Worm (Caenorhabditis elegans) whole organism, L4 larva: ENCODE measurements around the gene ent-7.

Experiments
- F44E2.7 ChIP-seq: fragments of 200-800 bp; sonication (Bioruptor generic); IDR thresholded peaks from 2 replicates; pipeline ENCODE4 v2.1.2; 2022; ENCODE audit warnings: missing genetic modification characterization, missing compliant biosample characterization
- T20F7.1 ChIP-seq: fragments of 200-800 bp; sonication (Bioruptor generic); optimal IDR thresholded peaks from 2 replicates; lab custom pipeline; 2018; ENCODE audit warnings: mild to moderate bottlenecking, missing genetic modification characterization, missing compliant biosample characterization
- ceh-32 ChIP-seq: sonication (generic microtip); optimal IDR thresholded peaks from 2 replicates; lab custom pipeline; 2016; ENCODE audit warnings: mild to moderate bottlenecking, missing genetic modification characterization, missing compliant biosample characterization; ENCODE audit not compliant: poor library complexity
- ceh-44 ChIP-seq: fragments of 200-800 bp; sonication (Bioruptor generic); IDR thresholded peaks from 2 replicates; pipeline ENCODE4 v1.3.6; 2022; ENCODE audit warnings: missing genetic modification reagents, missing genetic modification characterization, missing compliant biosample characterization
- ceh-62 ChIP-seq: sonication (generic microtip); optimal IDR thresholded peaks from 2 replicates; lab custom pipeline; 2017; ENCODE audit warnings: missing biosample characterization, missing genetic modification characterization
- ctbp-1 ChIP-seq: fragments of 200-800 bp; sonication (Bioruptor generic); IDR thresholded peaks from 2 replicates; pipeline ENCODE4 v1.3.6; 2022; ENCODE audit warnings: missing genetic modification reagents, missing genetic modification characterization, missing compliant biosample characterization
- daf-12 ChIP-seq: fragments of 150-350 bp; optimal IDR thresholded peaks from 2 replicates; lab custom pipeline; 2014; ENCODE audit warnings: missing biosample characterization, missing genetic modification reagents, missing genetic modification characterization
- daf-19 ChIP-seq: fragments of 200-800 bp; sonication (Bioruptor generic); conservative IDR thresholded peaks from 2 replicates; pipeline ENCODE4 v1.3.6; 2022; ENCODE audit warnings: missing genetic modification characterization, missing compliant biosample characterization
- daf-8 ChIP-seq: fragments of 200-800 bp; sonication (Bioruptor generic); IDR thresholded peaks from 2 replicates; pipeline ENCODE4 v1.3.6; 2022; ENCODE audit warnings: missing genetic modification characterization, missing compliant biosample characterization
- dmd-9 ChIP-seq: fragments of 200-800 bp; sonication (Bioruptor generic); IDR thresholded peaks from 2 replicates; pipeline ENCODE4 v1.3.6; 2022; ENCODE audit warnings: missing genetic modification reagents, missing genetic modification characterization, missing compliant biosample characterization
- dpl-1 ChIP-seq: fragments of 150-350 bp; optimal IDR thresholded peaks from 2 replicates; lab custom pipeline; 2014; ENCODE audit warnings: missing biosample characterization, missing genetic modification reagents, missing genetic modification characterization
- duxl-1 ChIP-seq: sonication (generic microtip); optimal IDR thresholded peaks from 2 replicates; lab custom pipeline; 2016; ENCODE audit warnings: mild to moderate bottlenecking, missing genetic modification characterization, moderate library complexity, missing compliant biosample characterization; ENCODE audit not compliant: poor library complexity
- egl-43 ChIP-seq: fragments of 200-800 bp; sonication (Bioruptor generic); IDR thresholded peaks from 2 replicates; pipeline ENCODE4 v1.3.6; 2022; ENCODE audit warnings: missing genetic modification reagents, missing genetic modification characterization, missing compliant biosample characterization
- gei-8 ChIP-seq: fragments of 200-800 bp; sonication (Bioruptor generic); optimal IDR thresholded peaks from 2 replicates; lab custom pipeline; 2018; ENCODE audit warnings: mild to moderate bottlenecking, missing genetic modification characterization, missing compliant biosample characterization
- hif-1 ChIP-seq, 2 experiments: sonication (generic microtip); optimal IDR thresholded peaks; 2 replicates each; lab custom pipeline; 2016 to 2017; ENCODE audit warnings: missing compliant biosample characterization in 2 of 2, missing genetic modification characterization in 2 of 2, missing genetic modification reagents in 2 of 2, missing genotype in 2 of 2, mild to moderate bottlenecking in 1 of 2
- lin-15B ChIP-seq: fragments of 150-350 bp; sonication (generic microtip); optimal IDR thresholded peaks from 3 replicates; lab custom pipeline; 2014; ENCODE audit warnings: missing biosample characterization, missing genetic modification characterization
- lin-38 ChIP-seq: fragments of 200-800 bp; sonication (Bioruptor generic); IDR thresholded peaks from 2 replicates; pipeline ENCODE4 v1.3.6; 2022; ENCODE audit warnings: missing genetic modification reagents, missing genetic modification characterization, missing compliant biosample characterization
- lin-39 ChIP-seq: fragments of 150-350 bp; optimal IDR thresholded peaks from 2 replicates; lab custom pipeline; 2014; ENCODE audit warnings: missing biosample characterization, missing genetic modification reagents, missing genetic modification characterization
- lir-3 ChIP-seq: sonication (generic microtip); optimal IDR thresholded peaks from 2 replicates; lab custom pipeline; 2016; ENCODE audit warnings: mild to moderate bottlenecking, missing genetic modification characterization, missing compliant biosample characterization
- mdl-1 ChIP-seq, 2 experiments: fragments of 150-350 bp in 1 of 2; sonication (generic microtip) in 1 of 2; optimal IDR thresholded peaks; 2 replicates each; lab custom pipeline; 2014 to 2017; ENCODE audit warnings: missing biosample characterization in 2 of 2, missing genetic modification characterization in 2 of 2
- mdt-29 ChIP-seq: fragments of 200-800 bp; sonication (Bioruptor generic); IDR thresholded peaks from 2 replicates; pipeline ENCODE4 v1.3.6; 2022; ENCODE audit warnings: missing genetic modification reagents, missing genetic modification characterization, missing compliant biosample characterization
- mes-2 ChIP-seq: sonication (generic microtip); optimal IDR thresholded peaks from 2 replicates; lab custom pipeline; 2016; ENCODE audit warnings: missing genotype, mild to moderate bottlenecking, missing genetic modification characterization, missing compliant biosample characterization; ENCODE audit not compliant: poor library complexity, severe bottlenecking
- mxl-3 ChIP-seq: fragments of 200-800 bp; sonication (Bioruptor generic); optimal IDR thresholded peaks from 2 replicates; lab custom pipeline; 2018; ENCODE audit warnings: mild to moderate bottlenecking, missing genetic modification characterization, missing compliant biosample characterization
- nhr-11 ChIP-seq: fragments of 150-350 bp; optimal IDR thresholded peaks from 2 replicates; lab custom pipeline; 2014; ENCODE audit warnings: missing biosample characterization, missing genetic modification characterization
- nhr-111 ChIP-seq: fragments of 200-800 bp; sonication (Bioruptor generic); optimal IDR thresholded peaks from 2 replicates; lab custom pipeline; 2018; ENCODE audit warnings: mild to moderate bottlenecking, missing genetic modification characterization, missing compliant biosample characterization
- nhr-25 ChIP-seq: sonication (generic microtip); optimal IDR thresholded peaks from 2 replicates; lab custom pipeline; 2017; ENCODE audit warnings: missing genetic modification characterization, mild to moderate bottlenecking, missing compliant biosample characterization, antibody characterized with exemption, moderate library complexity, borderline replicate concordance; ENCODE audit not compliant: insufficient read depth
- nhr-28 ChIP-seq: fragments of 150-350 bp; optimal IDR thresholded peaks from 2 replicates; lab custom pipeline; 2014; ENCODE audit warnings: missing biosample characterization, missing genetic modification characterization
- nhr-42 ChIP-seq: fragments of 200-800 bp; sonication (Bioruptor generic); IDR thresholded peaks from 2 replicates; pipeline ENCODE4 v1.3.6; 2022; ENCODE audit warnings: missing genetic modification characterization, missing compliant biosample characterization
- nhr-6 ChIP-seq: fragments of 150-350 bp; optimal IDR thresholded peaks from 2 replicates; lab custom pipeline; 2014; ENCODE audit warnings: missing biosample characterization, missing genetic modification characterization
- nhr-76 ChIP-seq: fragments of 150-350 bp; optimal IDR thresholded peaks from 2 replicates; lab custom pipeline; 2014; ENCODE audit warnings: missing biosample characterization, missing genetic modification characterization
- php-3 ChIP-seq: fragments of 200-800 bp; sonication (Bioruptor generic); IDR thresholded peaks from 2 replicates; pipeline ENCODE4 v1.3.6; 2022; ENCODE audit warnings: missing genetic modification reagents, missing genetic modification characterization, missing compliant biosample characterization
- pqm-1 ChIP-seq: sonication (generic microtip); optimal IDR thresholded peaks from 2 replicates; lab custom pipeline; 2017; ENCODE audit warnings: missing biosample characterization, missing genetic modification characterization
- sdz-12 ChIP-seq: fragments of 200-800 bp; sonication (Bioruptor generic); optimal IDR thresholded peaks from 2 replicates; lab custom pipeline; 2018; ENCODE audit warnings: mild to moderate bottlenecking, missing genetic modification characterization, missing compliant biosample characterization
- set-16 ChIP-seq: fragments of 200-800 bp; sonication (Bioruptor generic); IDR thresholded peaks from 2 replicates; pipeline ENCODE4 v1.3.6; 2022; ENCODE audit warnings: missing genetic modification reagents, missing genetic modification characterization, missing compliant biosample characterization
- skn-1 ChIP-seq: fragments of 150-350 bp; optimal IDR thresholded peaks from 2 replicates; lab custom pipeline; 2014; ENCODE audit warnings: missing biosample characterization, missing genetic modification characterization
- spr-3 ChIP-seq: fragments of 200-800 bp; sonication (Bioruptor generic); optimal IDR thresholded peaks from 2 replicates; lab custom pipeline; 2018; ENCODE audit warnings: mild to moderate bottlenecking, missing genetic modification characterization, missing compliant biosample characterization
- zfp-3 ChIP-seq: fragments of 200-800 bp; sonication (Bioruptor generic); conservative IDR thresholded peaks from 2 replicates; pipeline ENCODE4 v1.3.6; 2022; ENCODE audit warnings: missing genetic modification reagents, missing genetic modification characterization, missing compliant biosample characterization
- ztf-11 ChIP-seq: fragments of 150-350 bp; optimal IDR thresholded peaks from 2 replicates; lab custom pipeline; 2014; ENCODE audit warnings: missing biosample characterization, missing genetic modification characterization

Gene ent-7

DNA sequence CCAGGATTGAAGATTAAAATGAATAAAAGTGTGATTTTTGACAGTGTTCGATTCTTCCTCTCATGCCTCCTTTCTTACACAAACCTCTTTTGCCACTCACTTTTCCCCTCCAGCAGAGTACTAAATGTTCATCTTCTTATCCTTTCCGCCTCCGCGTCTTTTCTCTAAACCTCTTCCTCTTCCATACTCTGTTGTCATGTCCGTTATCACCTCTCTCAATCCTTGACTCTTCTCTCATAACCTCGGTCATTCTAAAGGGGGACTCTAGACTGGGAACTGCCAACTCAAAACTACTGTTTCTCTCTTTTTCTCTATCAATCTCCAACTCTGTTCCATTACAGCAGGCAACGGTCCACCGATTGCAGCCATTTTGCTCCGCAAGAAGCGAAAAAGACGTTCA lies 31.2 kb downstream of the ent-7 start:
- TF ChIP-seq nhr-11 (tag; lab: Kevin White, UChicago) (peak; percentile 54), lin-39 (tag; lab: Kevin White, UChicago) (no peak)

ce11 chrIV:10051088-10051487 lies 34.0 kb downstream of the ent-7 start, which contains the start of gene T04B2.8:
TSS of gene T04B2.8 (minus strand) at chrIV:10051188.
- no peak for TF ChIP-seq egl-43 (GFP tag; lab: Robert Waterston, UW)
- no peak for TF ChIP-seq mdt-29
- no peak for TF ChIP-seq daf-12
- no peak for TF ChIP-seq php-3
- no peak for TF ChIP-seq F44E2.7 (GFP tag; lab: Robert Waterston, UW)
- TF ChIP-seq lin-15B (tag; lab: Kevin White, UChicago), result no peak
- TF ChIP-seq mdl-1 (tag; optimal IDR thresholded peaks at IDR 0.05; lab: Kevin White, UChicago), result no peak
- TF ChIP-seq daf-8, result no peak
- TF ChIP-seq dpl-1 (GFP tag; lab: Kevin White, UChicago), result no peak

DNA sequence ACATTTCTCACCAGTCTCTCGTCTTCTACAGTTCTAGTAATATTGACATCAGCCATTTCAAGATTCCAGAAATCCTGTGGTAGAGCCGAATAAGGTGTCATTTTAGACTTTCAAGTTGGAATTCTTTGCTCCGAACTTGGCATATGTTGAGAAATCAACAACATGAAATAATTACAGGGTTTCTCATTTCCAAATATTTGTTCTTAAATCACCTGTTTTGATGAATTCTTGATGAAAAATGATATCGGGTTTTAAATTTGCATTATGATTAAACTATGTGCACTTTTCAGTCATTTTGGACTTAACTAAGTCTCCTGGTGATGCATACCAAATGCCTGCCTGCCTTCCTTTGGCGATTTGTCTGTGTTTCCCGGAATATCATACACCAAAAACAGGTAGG lies 36.5 kb downstream of the ent-7 start, which contains the start of gene srv-12:
TSS of gene srv-12 (minus strand) at position 101 of the 400 bp plus-strand sequence.
- TF ChIP-seq pqm-1 (tag; lab: Kevin White, UChicago), result no peak
- no peak for TF ChIP-seq hif-1 (tag; optimal IDR thresholded peaks at IDR 0.05; lab: Kevin White, UChicago)
- TF ChIP-seq lir-3 (tag; lab: Kevin White, UChicago), result no peak
- no peak for TF ChIP-seq ceh-32 (tag; lab: Kevin White, UChicago)
- TF ChIP-seq T20F7.1 (GFP tag; lab: Kevin White, UChicago), result no peak
- TF ChIP-seq mdl-1 (tag; optimal IDR thresholded peaks at IDR 0.05; lab: Kevin White, UChicago), result no peak
- no peak for TF ChIP-seq nhr-76 (tag; lab: Kevin White, UChicago)
- TF ChIP-seq nhr-6 (tag; lab: Kevin White, UChicago), result no peak
- TF ChIP-seq lin-38 (GFP tag; lab: Robert Waterston, UW), result no peak
- TF ChIP-seq mes-2, result no peak
- no peak for TF ChIP-seq dmd-9
- TF ChIP-seq ceh-62, result no peak
- no peak for TF ChIP-seq lin-39 (tag; lab: Kevin White, UChicago)
- TF ChIP-seq sdz-12 (GFP tag; lab: Kevin White, UChicago), result no peak

DNA sequence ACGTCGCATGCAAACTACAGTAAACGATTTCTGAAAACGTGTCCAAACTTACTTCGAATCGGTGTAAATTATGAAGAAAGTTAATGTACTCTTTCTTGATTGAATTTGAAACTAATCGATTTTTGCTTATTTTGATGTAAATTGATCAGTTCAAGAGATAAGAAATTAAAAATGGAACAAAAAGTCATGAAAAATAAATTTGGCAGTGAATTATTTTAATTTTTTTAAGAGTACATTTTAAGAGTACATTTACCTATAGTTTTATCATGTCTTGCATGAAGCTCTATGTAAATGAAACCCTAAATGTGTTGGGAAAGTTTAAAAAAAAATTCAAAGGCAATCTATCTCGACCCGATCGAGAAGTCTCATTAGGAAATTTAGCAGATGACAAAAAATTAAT lies 39.1 kb downstream of the ent-7 start, which contains the start of gene T04B2.7:
TSS of gene T04B2.7 (minus strand) at position 101 of the 400 bp plus-strand sequence.
- no peak for TF ChIP-seq skn-1 (tag; lab: Kevin White, UChicago)
- no peak for TF ChIP-seq nhr-11 (tag; lab: Kevin White, UChicago)
- no peak for TF ChIP-seq nhr-25 (tag; lab: Kevin White, UChicago)
- TF ChIP-seq daf-12, result no peak
- TF ChIP-seq ztf-11, result no peak
- TF ChIP-seq gei-8 (GFP tag; lab: Kevin White, UChicago), result no peak
- no peak for TF ChIP-seq nhr-111 (GFP tag; lab: Kevin White, UChicago)
- no peak for TF ChIP-seq daf-19 (GFP tag; lab: Robert Waterston, UW)
- no peak for TF ChIP-seq zfp-3 (GFP tag; lab: Robert Waterston, UW)
- TF ChIP-seq ceh-44, result no peak
- TF ChIP-seq spr-3, result no peak
- no peak for TF ChIP-seq ctbp-1 (GFP tag; lab: Robert Waterston, UW)
- TF ChIP-seq duxl-1 (tag; lab: Kevin White, UChicago), result no peak
- no peak for TF ChIP-seq lin-38 (GFP tag; lab: Robert Waterston, UW)
- TF ChIP-seq nhr-28, result no peak
- no peak for TF ChIP-seq hif-1 (tag; optimal IDR thresholded peaks at IDR 0.05; lab: Kevin White, UChicago)
- no peak for TF ChIP-seq set-16 (GFP tag; lab: Robert Waterston, UW)
- TF ChIP-seq nhr-42 (GFP tag; lab: Robert Waterston, UW), result no peak
- TF ChIP-seq mxl-3 (GFP tag; lab: Kevin White, UChicago), result no peak
- TF ChIP-seq ceh-32 (tag; lab: Kevin White, UChicago), result no peak
